Fruit fly (Drosophila melanogaster): ENCODE measurements around the gene Rcd-1.

Rcd-1 gene

dm6 chrX:19604997-19605396 is 33.6 kb upstream of the Rcd-1 start, which contains the start of gene CG14207 (continued):
- TF ChIP-seq dmrt11E (tag; optimal IDR thresholded peaks at IDR 0.05): no peak
- peak; percentile 10 for TF ChIP-seq CG15601 (tag; optimal IDR thresholded peaks at IDR 0.05)
- no peak for TF ChIP-seq pho (GFP tag; optimal IDR thresholded peaks at IDR 0.05)
- no peak for TF ChIP-seq Drgx (GFP tag; IDR thresholded peaks at IDR 0.05)
- peak; percentile 36 for TF ChIP-seq CG12071 (GFP tag; optimal IDR thresholded peaks at IDR 0.05)
- TF ChIP-seq Chrac-16 (GFP tag; optimal IDR thresholded peaks at IDR 0.05): no peak
- TF ChIP-seq row (GFP tag; IDR thresholded peaks at IDR 0.05): peak; percentile 13; the same call in 1 of the 3 replicates
- no peak for TF ChIP-seq Xrp1 (GFP tag; IDR thresholded peaks at IDR 0.05)
- no peak for TF ChIP-seq danr (GFP tag; IDR thresholded peaks at IDR 0.05)
- no peak for TF ChIP-seq CG4282 (GFP tag; optimal IDR thresholded peaks at IDR 0.05)
- TF ChIP-seq CG2875 (GFP tag; optimal IDR thresholded peaks at IDR 0.05): no peak
- TF ChIP-seq CG1233 (GFP tag; optimal IDR thresholded peaks at IDR 0.05): no peak
- TF ChIP-seq ken (GFP tag; IDR thresholded peaks at IDR 0.05): no peak
- TF ChIP-seq Meics (GFP tag; optimal IDR thresholded peaks at IDR 0.05): peak; percentile 8
- TF ChIP-seq CG14014 (GFP tag; IDR thresholded peaks at IDR 0.05): peak; percentile 35; the same call in 1 of the 2 replicates
- no peak for TF ChIP-seq aop (GFP tag; IDR thresholded peaks at IDR 0.05)
- no peak for TF ChIP-seq CG8765 (GFP tag; IDR thresholded peaks at IDR 0.05)
- TF ChIP-seq h (optimal IDR thresholded peaks at IDR 0.05): no peak
- no peak for TF ChIP-seq CG8290 (GFP tag; optimal IDR thresholded peaks at IDR 0.05)
- TF ChIP-seq CG8290 (tag; optimal IDR thresholded peaks at IDR 0.05): peak in 1 of 2 experiments; percentile 63
- no peak for TF ChIP-seq CG12744 (GFP tag; optimal IDR thresholded peaks at IDR 0.05)
- no peak for TF ChIP-seq CG12104 (GFP tag; optimal IDR thresholded peaks at IDR 0.05)
- TF ChIP-seq Lpt (GFP tag; optimal IDR thresholded peaks at IDR 0.05): no peak
- TF ChIP-seq Dek (tag; optimal IDR thresholded peaks at IDR 0.05): peak; percentile 14
- TF ChIP-seq pzg (GFP tag; optimal IDR thresholded peaks at IDR 0.05): peak; percentile 51
- no peak for TF ChIP-seq CG8281 (tag; optimal IDR thresholded peaks at IDR 0.05)
- peak; percentile 1 for TF ChIP-seq CG12299 (tag; optimal IDR thresholded peaks at IDR 0.05)
- no peak for TF ChIP-seq Ets65A (GFP tag)
- peak; percentile 9; the same call in 1 of the 2 replicates for TF ChIP-seq CG32532 (GFP tag; IDR thresholded peaks at IDR 0.05)
- TF ChIP-seq cas (GFP tag; IDR thresholded peaks at IDR 0.05): no peak
- peak; percentile 32; the same call in 1 of the 2 replicates for TF ChIP-seq inv (GFP tag; IDR thresholded peaks at IDR 0.05; ENCODE audit: partially characterized antibody)
- no peak for TF ChIP-seq Vsx1 (GFP tag; optimal IDR thresholded peaks at IDR 0.05)
- peak; percentile 83 for TF ChIP-seq nerfin-2 (GFP tag; IDR thresholded peaks at IDR 0.05; ENCODE audit: partially characterized antibody)
- TF ChIP-seq Doc3 (GFP tag; IDR thresholded peaks at IDR 0.05; ENCODE audit: partially characterized antibody): peak; percentile 61; the same call in 2 of the 3 replicates
- no peak for TF ChIP-seq ap (GFP tag; IDR thresholded peaks at IDR 0.05)
- TF ChIP-seq nom (GFP tag; optimal IDR thresholded peaks at IDR 0.05): no peak
- TF ChIP-seq CG12391 (tag; optimal IDR thresholded peaks at IDR 0.05): no peak
- TF ChIP-seq Optix (GFP tag; IDR thresholded peaks at IDR 0.05): no peak
- TF ChIP-seq Lim3 (GFP tag; IDR thresholded peaks at IDR 0.05): no peak
- no peak for TF ChIP-seq CG12942 (GFP tag; optimal IDR thresholded peaks at IDR 0.05)
- TF ChIP-seq CG15479 (GFP tag; optimal IDR thresholded peaks at IDR 0.05): no peak
- TF ChIP-seq zf30C (GFP tag; optimal IDR thresholded peaks at IDR 0.05): no peak
- TF ChIP-seq Hsf (GFP tag; optimal IDR thresholded peaks at IDR 0.05): no peak
- peak; percentile 63 for TF ChIP-seq sens (GFP tag)
- TF ChIP-seq grn (GFP tag; optimal IDR thresholded peaks at IDR 0.05): no peak
- TF ChIP-seq Blimp-1 (GFP tag; optimal IDR thresholded peaks at IDR 0.05): no peak
- TF ChIP-seq sob (GFP tag; IDR thresholded peaks at IDR 0.05): 0 out of 2 replicates have a peak, but pooled peaks have one; percentile 40
- TF ChIP-seq chn (GFP tag; optimal IDR thresholded peaks at IDR 0.05): no peak
- no peak for TF ChIP-seq CG9609 (GFP tag; optimal IDR thresholded peaks at IDR 0.05)
- TF ChIP-seq cad (GFP tag; optimal IDR thresholded peaks at IDR 0.05): no peak
- no peak for TF ChIP-seq sima (GFP tag; optimal IDR thresholded peaks at IDR 0.05)
- no peak for TF ChIP-seq Camta (GFP tag; optimal IDR thresholded peaks at IDR 0.05)
- TF ChIP-seq CG1792 (GFP tag; optimal IDR thresholded peaks at IDR 0.05): no peak

Measured in whole organism, embryonic.